Fruit fly (Drosophila melanogaster): Measurements from ENCODE around the gene ush.

Gene ush

dm6 chr2L:552432-552929 is 76.5 kb downstream of the ush start, which contains the start of gene Ets21C (continued):
- TF ChIP-seq TFAM (GFP tag; optimal IDR thresholded peaks at IDR 0.05) (no peak), pzg (GFP tag; optimal IDR thresholded peaks at IDR 0.05) (no peak), CG12104 (GFP tag; optimal IDR thresholded peaks at IDR 0.05) (no peak), CG14710 (tag; optimal IDR thresholded peaks at IDR 0.05) (no peak), Med (GFP tag) (peak; percentile 90), CG30431 (GFP tag; optimal IDR thresholded peaks at IDR 0.05) (no peak), pros (GFP tag; optimal IDR thresholded peaks at IDR 0.05) (no peak), gce (GFP tag; IDR thresholded peaks at IDR 0.05) (no peak), CG1602 (GFP tag; optimal IDR thresholded peaks at IDR 0.05) (no peak), unpg (GFP tag; optimal IDR thresholded peaks at IDR 0.05) (no peak), CG7745 (tag; optimal IDR thresholded peaks at IDR 0.05) (no peak), dysf (GFP tag; IDR thresholded peaks at IDR 0.05) (peak; percentile 16; the same call in 1 of the 3 replicates), gem (tag; optimal IDR thresholded peaks at IDR 0.05) (no peak), Hr78 (GFP tag; optimal IDR thresholded peaks at IDR 0.05) (peak in 1 of 2 experiments; percentile 95), Taf1 (GFP tag; IDR thresholded peaks at IDR 0.05) (no peak), gfzf (GFP tag; optimal IDR thresholded peaks at IDR 0.05) (no peak), CG3163 (GFP tag; optimal IDR thresholded peaks at IDR 0.05) (no peak), CG6813 (GFP tag; optimal IDR thresholded peaks at IDR 0.05) (peak; percentile 12), CG31388 (GFP tag; optimal IDR thresholded peaks at IDR 0.05) (no peak), Asciz (GFP tag; optimal IDR thresholded peaks at IDR 0.05) (no peak), ewg (GFP tag; optimal IDR thresholded peaks at IDR 0.05) (no peak), bowl (GFP tag; IDR thresholded peaks at IDR 0.05) (no peak), Lhr (GFP tag; optimal IDR thresholded peaks at IDR 0.05) (no peak), klu (GFP tag; IDR thresholded peaks at IDR 0.05) (no peak), cwo (GFP tag; optimal IDR thresholded peaks at IDR 0.05) (peak; percentile 37), bigmax (GFP tag; optimal IDR thresholded peaks at IDR 0.05) (no peak), fru (optimal IDR thresholded peaks at IDR 0.05) (no peak), MESR4 (GFP tag; optimal IDR thresholded peaks at IDR 0.05) (no peak), NC2β (GFP tag; optimal IDR thresholded peaks at IDR 0.05) (no peak), CG11504 (tag; optimal IDR thresholded peaks at IDR 0.05) (no peak), CG8765 (GFP tag; IDR thresholded peaks at IDR 0.05) (no peak), CG7928 (GFP tag; optimal IDR thresholded peaks at IDR 0.05) (no peak), CG11456 (GFP tag; IDR thresholded peaks at IDR 0.05) (no peak), kay (GFP tag; optimal IDR thresholded peaks at IDR 0.05) (peak; percentile 98), CG2875 (GFP tag; optimal IDR thresholded peaks at IDR 0.05) (no peak), nmo (GFP tag; optimal IDR thresholded peaks at IDR 0.05) (no peak), Dll (GFP tag; IDR thresholded peaks at IDR 0.05; ENCODE audit: partially characterized antibody) (0 out of 4 replicates have a peak, but pooled peaks have one; percentile 42), CG1832 (GFP tag; optimal IDR thresholded peaks at IDR 0.05) (no peak), jing (GFP tag; optimal IDR thresholded peaks at IDR 0.05) (no peak), ase (GFP tag; IDR thresholded peaks at IDR 0.05) (no peak), bbx (GFP tag; IDR thresholded peaks at IDR 0.05; ENCODE audit: partially characterized antibody) (peak; percentile 11; the same call in 1 of the 2 replicates), HLH4C (GFP tag; IDR thresholded peaks at IDR 0.05; ENCODE audit: partially characterized antibody) (no peak; the same call in 2 of the 3 replicates), CG6175 (GFP tag; IDR thresholded peaks at IDR 0.05) (0 out of 3 replicates have a peak, but pooled peaks have one; percentile 73), br (optimal IDR thresholded peaks at IDR 0.05) (no peak), CG7271 (tag; optimal IDR thresholded peaks at IDR 0.05) (no peak), toy (GFP tag; IDR thresholded peaks at IDR 0.05) (no peak), org-1 (GFP tag; optimal IDR thresholded peaks at IDR 0.05) (peak; percentile 16), dimm (GFP tag; IDR thresholded peaks at IDR 0.05) (no peak), nerfin-2 (GFP tag; IDR thresholded peaks at IDR 0.05; ENCODE audit: partially characterized antibody) (no peak), odd (GFP tag; optimal IDR thresholded peaks at IDR 0.05) (no peak)

All from whole organism, embryonic.